Worm (Caenorhabditis elegans) whole organism, midembryonic: ENCODE results near the gene rpl-35.

Experiments used
- T22C8.4 ChIP-seq: fragments of 200-800 bp; sonication (Bioruptor generic); IDR thresholded peaks from 2 replicates; pipeline ENCODE4 v1.3.6; 2022; ENCODE audit warnings: missing genetic modification characterization, missing compliant biosample characterization
- cog-1 ChIP-seq: sonication (generic microtip); optimal IDR thresholded peaks from 2 replicates; lab custom pipeline; 2016; ENCODE audit warnings: missing genetic modification characterization, missing compliant biosample characterization
- flt-1 ChIP-seq: fragments of 200-800 bp; sonication (Bioruptor generic); IDR thresholded peaks from 2 replicates; pipeline ENCODE4 v1.3.6; 2022; ENCODE audit warnings: missing genetic modification characterization, missing compliant biosample characterization
- klf-2 ChIP-seq: fragments of 200-800 bp; sonication (Bioruptor generic); conservative IDR thresholded peaks from 2 replicates; pipeline ENCODE4 v1.3.6; 2022; ENCODE audit warnings: missing genetic modification reagents, missing genetic modification characterization, missing compliant biosample characterization
- med-1 ChIP-seq: sonication (generic microtip); optimal IDR thresholded peaks from 2 replicates; lab custom pipeline; 2017; ENCODE audit warnings: missing genetic modification characterization, mild to moderate bottlenecking, missing compliant biosample characterization, antibody characterized with exemption, missing genetic modification reagents; ENCODE audit not compliant: insufficient read depth
- ref-1 ChIP-seq: fragments of 200-800 bp; sonication (Bioruptor generic); conservative IDR thresholded peaks from 2 replicates; pipeline ENCODE4 v1.3.6; 2022; ENCODE audit warnings: missing genetic modification reagents, missing genetic modification characterization, missing compliant biosample characterization
- tab-1 ChIP-seq: fragments of 200-800 bp; sonication (Bioruptor generic); IDR thresholded peaks from 2 replicates; pipeline ENCODE4 v1.3.6; 2022; ENCODE audit warnings: missing genetic modification characterization, missing compliant biosample characterization
- ztf-23 ChIP-seq: fragments of 200-800 bp; sonication (Bioruptor generic); IDR thresholded peaks from 2 replicates; pipeline ENCODE4 v1.3.6; 2022; ENCODE audit warnings: missing genetic modification reagents, missing genetic modification characterization, missing compliant biosample characterization
- ztf-29 ChIP-seq: fragments of 200-800 bp; sonication (Bioruptor generic); IDR thresholded peaks from 2 replicates; pipeline ENCODE4 v1.3.6; 2022; ENCODE audit warnings: missing genetic modification reagents, missing genetic modification characterization, missing compliant biosample characterization

The rpl-35 gene

DNA sequence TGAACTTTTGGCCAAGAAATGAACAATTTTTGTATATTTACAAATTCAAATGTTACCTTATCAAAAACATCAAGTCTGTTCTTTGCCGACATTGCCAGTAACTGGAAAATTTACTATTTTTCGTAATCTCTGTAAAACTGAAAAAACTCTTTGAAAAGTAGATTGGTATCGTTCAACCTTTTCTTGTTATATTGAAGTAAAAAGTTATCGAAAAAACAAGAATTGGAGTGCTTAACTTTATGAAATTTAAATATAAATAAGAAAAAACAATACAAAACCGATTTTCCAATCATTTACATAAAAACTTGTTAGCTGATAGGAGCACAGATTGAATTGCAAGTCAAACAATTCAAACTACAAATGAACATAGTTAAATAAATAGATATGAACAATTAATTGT, 29.9 kb downstream of the rpl-35 start, which contains the start of gene ZK688.11:
TSS of gene ZK688.11 (minus strand) at position 101 of the 400 bp plus-strand sequence.
- TF ChIP-seq ref-1 (GFP tag; lab: Robert Waterston, UW) (no peak), med-1 (GFP tag; lab: Kevin White, UChicago) (no peak), klf-2 (no peak), ztf-23 (no peak), cog-1 (tag; lab: Kevin White, UChicago) (no peak), flt-1 (GFP tag; lab: Robert Waterston, UW) (no peak), T22C8.4 (no peak), ztf-29 (GFP tag; lab: Robert Waterston, UW) (no peak), tab-1 (GFP tag; lab: Robert Waterston, UW) (no peak)

DNA sequence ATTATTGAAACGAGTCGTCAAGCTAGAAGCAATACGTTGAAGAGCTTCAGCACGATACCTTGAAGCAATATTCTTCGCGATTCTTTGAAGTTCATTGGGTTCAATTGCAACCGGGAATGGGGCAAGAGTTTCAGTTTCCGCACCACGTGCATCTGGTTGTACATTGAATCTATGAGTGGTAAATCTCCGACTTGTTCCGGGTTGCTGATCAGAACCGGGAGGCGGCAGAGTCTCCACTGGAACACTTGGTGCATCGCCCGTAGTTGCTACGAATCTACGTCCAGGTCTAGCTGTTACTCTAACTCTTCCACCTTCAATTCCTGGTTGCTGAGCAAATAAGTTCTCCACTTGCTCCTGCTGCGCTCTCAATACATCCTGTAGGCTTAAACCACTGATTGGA, 34.1 kb downstream of the rpl-35 start:
- TF ChIP-seq ref-1 (GFP tag; lab: Robert Waterston, UW) = no peak

ce11 chrIII:7891573-7892306, 36.8 kb downstream of the rpl-35 start, which contains the start of the genes ZK688.5 and fahd-1:
Gene ZK688.5, minus strand, starts transcription at chrIII:7891623.
Gene fahd-1, plus strand, starts transcription at chrIII:7892256.
- TF ChIP-seq tab-1 (GFP tag; lab: Robert Waterston, UW) (no peak), ztf-23 (0 out of 2 replicates have a peak, but pooled peaks have one; percentile 51), cog-1 (tag; lab: Kevin White, UChicago) (peak; percentile 10)

DNA sequence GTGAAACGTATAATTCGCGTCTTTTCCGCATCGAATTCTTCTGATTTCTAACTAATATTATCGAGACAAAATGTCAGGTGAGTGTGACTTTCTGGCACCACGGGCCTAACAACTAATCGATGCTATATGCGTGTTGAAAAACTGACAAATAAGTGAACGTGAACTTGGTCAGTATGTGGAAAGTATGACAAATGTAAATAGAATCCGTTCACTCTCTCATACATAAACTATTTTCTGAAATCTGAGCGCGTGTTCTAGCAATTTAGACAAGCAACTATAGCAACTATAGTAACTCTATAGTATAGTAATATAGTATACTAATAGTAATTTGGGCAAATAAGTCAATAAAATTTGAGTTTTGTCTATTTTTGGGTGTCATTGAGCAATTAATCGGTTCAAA, 37.4 kb downstream of the rpl-35 start:
- TF ChIP-seq ref-1 (GFP tag; lab: Robert Waterston, UW) (no peak), klf-2 (no peak), tab-1 (GFP tag; lab: Robert Waterston, UW) (no peak), ztf-29 (GFP tag; lab: Robert Waterston, UW) (no peak), med-1 (GFP tag; lab: Kevin White, UChicago) (no peak), T22C8.4 (no peak), flt-1 (GFP tag; lab: Robert Waterston, UW) (no peak), ztf-23 (no peak), cog-1 (tag; lab: Kevin White, UChicago) (no peak)

- TF ChIP-seq med-1 (GFP tag; lab: Kevin White, UChicago) (no peak), ztf-29 (GFP tag; lab: Robert Waterston, UW) (no peak), T22C8.4 (no peak), klf-2 (no peak), ztf-23 (no peak), cog-1 (tag; lab: Kevin White, UChicago) (no peak), flt-1 (GFP tag; lab: Robert Waterston, UW) (no peak), ref-1 (GFP tag; lab: Robert Waterston, UW) (no peak), tab-1 (GFP tag; lab: Robert Waterston, UW) (no peak)
Measured at ce11 chrIII:7893224-7893623, 38.3 kb downstream of the rpl-35 start.

DNA sequence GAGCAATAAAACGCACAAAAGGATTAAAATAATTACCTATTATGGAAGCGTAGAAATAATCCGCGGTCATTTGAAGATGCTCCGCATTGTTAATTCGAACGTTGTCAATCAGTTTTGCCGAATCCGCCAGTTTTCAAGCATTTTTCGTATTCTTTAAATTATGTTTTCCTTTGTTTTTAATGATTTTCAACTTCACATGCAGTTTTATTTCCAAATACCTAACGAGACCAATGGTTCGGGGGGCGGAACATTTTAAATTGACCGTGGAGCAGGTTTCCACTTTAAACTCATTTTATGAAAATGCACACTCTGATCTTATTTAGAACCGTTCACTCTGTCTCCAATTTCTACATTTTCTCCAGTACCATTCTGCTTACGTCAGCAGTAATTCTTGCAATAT, 39.8 kb downstream of the rpl-35 start, which contains the start of gene ZK688.4:
TSS of gene ZK688.4 (plus strand) at position 301 of the 400 bp plus-strand sequence.
- TF ChIP-seq med-1 (GFP tag; lab: Kevin White, UChicago) (no peak), T22C8.4 (no peak), klf-2 (no peak), flt-1 (GFP tag; lab: Robert Waterston, UW) (no peak)

- no peak for TF ChIP-seq klf-2
- TF ChIP-seq ref-1 (GFP tag; lab: Robert Waterston, UW) = no peak
- TF ChIP-seq T22C8.4 = no peak
- TF ChIP-seq tab-1 (GFP tag; lab: Robert Waterston, UW) = no peak
- TF ChIP-seq cog-1 (tag; lab: Kevin White, UChicago) = no peak
- no peak for TF ChIP-seq med-1 (GFP tag; lab: Kevin White, UChicago)
- no peak for TF ChIP-seq ztf-23
- no peak for TF ChIP-seq ztf-29 (GFP tag; lab: Robert Waterston, UW)
- no peak for TF ChIP-seq flt-1 (GFP tag; lab: Robert Waterston, UW)
Measured at ce11 chrIII:7896925-7897324, 42.0 kb downstream of the rpl-35 start, which contains the start of gene ZK688.10. Gene ZK688.10, minus strand, starts transcription at chrIII:7897025.

- TF ChIP-seq ztf-29 (GFP tag; lab: Robert Waterston, UW) = no peak
- no peak for TF ChIP-seq ztf-23
- no peak for TF ChIP-seq med-1 (GFP tag; lab: Kevin White, UChicago)
- no peak for TF ChIP-seq ref-1 (GFP tag; lab: Robert Waterston, UW)
Measured at ce11 chrIII:7897733-7898132, 42.8 kb downstream of the rpl-35 start.

DNA sequence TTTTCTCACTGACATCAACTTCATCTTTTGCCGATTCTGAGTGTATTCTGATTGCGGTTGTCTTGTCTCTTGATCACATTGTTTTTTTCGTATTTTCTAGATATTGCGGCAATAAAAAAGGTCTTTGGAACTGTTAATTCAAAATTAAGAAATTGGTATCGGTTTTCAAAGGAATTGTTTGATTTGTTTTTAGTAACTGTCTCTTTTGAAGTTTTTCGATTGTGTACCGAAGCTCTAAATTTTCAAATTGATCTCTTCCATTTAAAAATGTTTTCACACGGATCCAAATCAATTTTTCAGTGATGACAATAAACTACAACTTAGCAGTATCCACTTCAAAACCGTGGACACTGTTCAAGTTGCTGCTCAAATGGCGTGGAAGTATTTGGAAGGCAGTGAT, 45.8 kb downstream of the rpl-35 start, which contains the start of gene best-24:
TSS of gene best-24 (plus strand) at position 301 of the 400 bp plus-strand sequence.
- no peak for TF ChIP-seq T22C8.4
- no peak for TF ChIP-seq ztf-29 (GFP tag; lab: Robert Waterston, UW)
- no peak for TF ChIP-seq flt-1 (GFP tag; lab: Robert Waterston, UW)
- TF ChIP-seq cog-1 (tag; lab: Kevin White, UChicago) = no peak
- no peak for TF ChIP-seq ref-1 (GFP tag; lab: Robert Waterston, UW)
- TF ChIP-seq tab-1 (GFP tag; lab: Robert Waterston, UW) = no peak
- TF ChIP-seq med-1 (GFP tag; lab: Kevin White, UChicago) = no peak

ce11 chrIII:7903427-7903826, 48.5 kb downstream of the rpl-35 start:
- TF ChIP-seq ref-1 (GFP tag; lab: Robert Waterston, UW) = no peak
- TF ChIP-seq klf-2 = no peak
- no peak for TF ChIP-seq flt-1 (GFP tag; lab: Robert Waterston, UW)
- no peak for TF ChIP-seq tab-1 (GFP tag; lab: Robert Waterston, UW)
- no peak for TF ChIP-seq ztf-29 (GFP tag; lab: Robert Waterston, UW)
- no peak for TF ChIP-seq T22C8.4
- TF ChIP-seq cog-1 (tag; lab: Kevin White, UChicago) = no peak
- no peak for TF ChIP-seq med-1 (GFP tag; lab: Kevin White, UChicago)
- TF ChIP-seq ztf-23 = no peak
